Worm (Caenorhabditis elegans) whole organism, L1 larva: Measurements from ENCODE around the gene cct-8.
A peak's percentile ranks its signal among the peaks of the same experiment; 100 is the strongest.

Experiments used
- C16A3.4 ChIP-seq: fragments of 150-350 bp; optimal IDR thresholded peaks from 2 replicates; lab custom pipeline; 2014; ENCODE audit warnings: missing biosample characterization, missing genetic modification characterization
- F16B12.6 ChIP-seq: fragments of 150-350 bp; optimal IDR thresholded peaks from 2 replicates; lab custom pipeline; 2014; ENCODE audit warnings: missing biosample characterization, missing genetic modification characterization
- Y116A8C.19 ChIP-seq: sonication (generic microtip); optimal IDR thresholded peaks from 2 replicates; lab custom pipeline; 2016; ENCODE audit warnings: missing compliant biosample characterization, missing genetic modification characterization, borderline replicate concordance
- alr-1 ChIP-seq: fragments of 200-800 bp; sonication (Bioruptor generic); optimal IDR thresholded peaks from 2 replicates; lab custom pipeline; 2018; ENCODE audit warnings: borderline replicate concordance, mild to moderate bottlenecking, missing genetic modification characterization, missing compliant biosample characterization
- blmp-1 ChIP-seq: fragments of 150-350 bp; optimal IDR thresholded peaks from 2 replicates; lab custom pipeline; 2014; ENCODE audit warnings: missing biosample characterization, missing genetic modification characterization
- ceh-63 ChIP-seq: fragments of 200-800 bp; sonication (Bioruptor generic); optimal IDR thresholded peaks from 2 replicates; lab custom pipeline; 2018; ENCODE audit warnings: mild to moderate bottlenecking, missing genetic modification characterization, missing compliant biosample characterization
- ceh-8 ChIP-seq: fragments of 200-800 bp; sonication (Bioruptor generic); optimal IDR thresholded peaks from 2 replicates; lab custom pipeline; 2018; ENCODE audit warnings: mild to moderate bottlenecking, missing genetic modification characterization, moderate library complexity, missing compliant biosample characterization
- ceh-88 ChIP-seq: fragments of 200-800 bp; sonication (Bioruptor generic); IDR thresholded peaks from 2 replicates; pipeline ENCODE4 v1.3.6; 2022; ENCODE audit warnings: missing genetic modification characterization, missing compliant biosample characterization
- ces-1 ChIP-seq: fragments of 150-350 bp; optimal IDR thresholded peaks from 2 replicates; lab custom pipeline; 2014; ENCODE audit warnings: missing biosample characterization, missing genetic modification reagents, missing genetic modification characterization
- efl-1 ChIP-seq, 4 experiments: fragments of 150-350 bp; optimal IDR thresholded peaks in 3 of 4; peaks in 1 of 4; 1 replicate in 1 of 4; 2 replicates in 3 of 4; lab custom pipeline; 2014; ENCODE audit warnings: missing biosample characterization in 2 of 4, missing genetic modification characterization in 2 of 4, missing genetic modification reagents in 2 of 4
- efl-3 ChIP-seq: fragments of 200-800 bp; sonication (Bioruptor generic); optimal IDR thresholded peaks from 2 replicates; lab custom pipeline; 2018; ENCODE audit warnings: mild to moderate bottlenecking, missing genetic modification characterization, missing compliant biosample characterization
- egl-27 ChIP-seq, 2 experiments: fragments of 150-350 bp in 1 of 2; sonication (generic microtip); optimal IDR thresholded peaks; 3 replicates each; lab custom pipeline; 2017 to 2018; ENCODE audit warnings: missing biosample characterization in 2 of 2, missing genetic modification characterization in 2 of 2, missing genetic modification reagents in 2 of 2
- ets-5 ChIP-seq: fragments of 200-800 bp; sonication (Bioruptor generic); IDR thresholded peaks from 2 replicates; pipeline ENCODE4 v1.3.6; 2022; ENCODE audit warnings: missing genetic modification characterization, missing compliant biosample characterization
- fkh-10 ChIP-seq: sonication (generic microtip); optimal IDR thresholded peaks from 2 replicates; lab custom pipeline; 2017; ENCODE audit warnings: missing biosample characterization, missing genetic modification reagents, missing genetic modification characterization
- fos-1 ChIP-seq: fragments of 150-350 bp; optimal IDR thresholded peaks from 2 replicates; lab custom pipeline; 2014; ENCODE audit warnings: missing biosample characterization, missing genetic modification characterization
- grh-1 ChIP-seq: fragments of 200-800 bp; sonication (Bioruptor generic); IDR thresholded peaks from 2 replicates; pipeline ENCODE4 v1.3.6; 2022; ENCODE audit warnings: missing genetic modification reagents, missing genetic modification characterization, missing compliant biosample characterization
- hlh-4 ChIP-seq: sonication (generic microtip); optimal IDR thresholded peaks from 2 replicates; lab custom pipeline; 2016; ENCODE audit warnings: mild to moderate bottlenecking, missing genetic modification characterization, missing compliant biosample characterization
- hpl-2 ChIP-seq: fragments of 150-350 bp; optimal IDR thresholded peaks from 2 replicates; lab custom pipeline; 2014; ENCODE audit warnings: missing biosample characterization, missing genetic modification reagents, missing genetic modification characterization
- irx-1 ChIP-seq: sonication (generic microtip); optimal IDR thresholded peaks from 2 replicates; lab custom pipeline; 2016; ENCODE audit warnings: missing genetic modification characterization, missing compliant biosample characterization
- isw-1 ChIP-seq: fragments of 200-800 bp; sonication (Bioruptor generic); IDR thresholded peaks from 2 replicates; pipeline ENCODE4 v1.3.6; 2022; ENCODE audit warnings: missing genetic modification characterization, missing compliant biosample characterization
- jun-1 ChIP-seq: fragments of 150-350 bp; optimal IDR thresholded peaks from 2 replicates; lab custom pipeline; 2014; ENCODE audit warnings: missing biosample characterization, missing genetic modification reagents, missing genetic modification characterization
- lin-13 ChIP-seq: fragments of 150-350 bp; optimal IDR thresholded peaks from 2 replicates; lab custom pipeline; 2014; ENCODE audit warnings: missing biosample characterization, missing genetic modification reagents, missing genetic modification characterization
- lin-14 ChIP-seq: fragments of 200-800 bp; sonication (Bioruptor generic); optimal IDR thresholded peaks from 2 replicates; lab custom pipeline; 2018; ENCODE audit warnings: mild to moderate bottlenecking, missing genetic modification characterization, moderate library complexity, missing compliant biosample characterization
- lin-35 ChIP-seq, 2 experiments: fragments of 150-350 bp; optimal IDR thresholded peaks; 2 replicates each; lab custom pipeline; 2014; ENCODE audit warnings: missing biosample characterization in 2 of 2, missing genetic modification characterization in 2 of 2, missing genetic modification reagents in 2 of 2
- lir-3 ChIP-seq: sonication (generic microtip); optimal IDR thresholded peaks from 2 replicates; lab custom pipeline; 2016; ENCODE audit warnings: mild to moderate bottlenecking, missing genetic modification characterization, moderate library complexity, missing compliant biosample characterization; ENCODE audit not compliant: poor library complexity
- lsy-2 ChIP-seq, 2 experiments: fragments of 150-350 bp; optimal IDR thresholded peaks; 2 replicates each; lab custom pipeline; 2014; ENCODE audit warnings: missing biosample characterization in 2 of 2, missing genetic modification characterization in 2 of 2
- mab-9 ChIP-seq: fragments of 200-800 bp; sonication (Bioruptor generic); IDR thresholded peaks from 2 replicates; pipeline ENCODE4 v1.3.6; 2022; ENCODE audit warnings: missing genetic modification reagents, missing genetic modification characterization, missing compliant biosample characterization
- mdl-1 ChIP-seq, 2 experiments: fragments of 150-350 bp; optimal IDR thresholded peaks; 2 replicates each; lab custom pipeline; 2014 to 2017; ENCODE audit warnings: missing biosample characterization in 2 of 2, missing genetic modification characterization in 2 of 2, inconsistent platforms in 1 of 2
- nhr-19 ChIP-seq: fragments of 200-800 bp; sonication (Bioruptor generic); conservative IDR thresholded peaks from 2 replicates; pipeline ENCODE4 v1.3.6; 2022; ENCODE audit warnings: missing genetic modification characterization, missing compliant biosample characterization
- nhr-20 ChIP-seq: sonication (generic microtip); optimal IDR thresholded peaks from 2 replicates; lab custom pipeline; 2016; ENCODE audit warnings: mild to moderate bottlenecking, missing genetic modification characterization, missing compliant biosample characterization
- nhr-47 ChIP-seq: sonication (generic microtip); optimal IDR thresholded peaks from 2 replicates; lab custom pipeline; 2016; ENCODE audit warnings: mild to moderate bottlenecking, missing genetic modification characterization, moderate library complexity, missing compliant biosample characterization
- nhr-76 ChIP-seq: sonication (generic microtip); optimal IDR thresholded peaks from 2 replicates; lab custom pipeline; 2017; ENCODE audit warnings: missing biosample characterization, missing genetic modification characterization
- nhr-77 ChIP-seq: fragments of 150-350 bp; optimal IDR thresholded peaks from 2 replicates; lab custom pipeline; 2014; ENCODE audit warnings: missing biosample characterization, missing genetic modification characterization
- nhr-84 ChIP-seq: sonication (generic microtip); optimal IDR thresholded peaks from 2 replicates; lab custom pipeline; 2017; ENCODE audit warnings: missing biosample characterization, missing genetic modification characterization
- nhr-85 ChIP-seq: sonication (generic microtip); peaks from one replicate; lab custom pipeline; 2016; ENCODE audit warnings: missing genetic modification characterization, inconsistent platforms, missing compliant biosample characterization
- pax-3 ChIP-seq: fragments of 200-800 bp; sonication (Bioruptor generic); optimal IDR thresholded peaks from 2 replicates; lab custom pipeline; 2018; ENCODE audit warnings: mild to moderate bottlenecking, missing genetic modification characterization, moderate library complexity, missing compliant biosample characterization
- pqm-1 ChIP-seq: sonication (generic microtip); optimal IDR thresholded peaks from 3 replicates; lab custom pipeline; 2017; ENCODE audit warnings: missing biosample characterization, missing genetic modification characterization
- rnt-1 ChIP-seq: sonication (generic microtip); optimal IDR thresholded peaks from 2 replicates; lab custom pipeline; 2016; ENCODE audit warnings: mild to moderate bottlenecking, missing genetic modification characterization, moderate library complexity, missing compliant biosample characterization
- skn-1 ChIP-seq: fragments of 150-350 bp; optimal IDR thresholded peaks from 2 replicates; lab custom pipeline; 2014; ENCODE audit warnings: missing biosample characterization, missing genetic modification characterization
- snpc-4 ChIP-seq: fragments of 150-350 bp; optimal IDR thresholded peaks from 2 replicates; lab custom pipeline; 2014; ENCODE audit warnings: missing biosample characterization, missing genetic modification characterization
- snu-23 ChIP-seq: sonication (generic microtip); optimal IDR thresholded peaks from 2 replicates; lab custom pipeline; 2016; ENCODE audit warnings: missing genetic modification characterization, missing compliant biosample characterization
- sox-4 ChIP-seq: sonication (generic microtip); optimal IDR thresholded peaks from 2 replicates; lab custom pipeline; 2016; ENCODE audit warnings: missing genetic modification characterization, missing compliant biosample characterization
- tbx-2 ChIP-seq: sonication (generic microtip); optimal IDR thresholded peaks from 2 replicates; lab custom pipeline; 2016; ENCODE audit warnings: missing genetic modification characterization, missing compliant biosample characterization
- tlp-1 ChIP-seq: fragments of 150-350 bp; optimal IDR thresholded peaks from 2 replicates; lab custom pipeline; 2014; ENCODE audit warnings: missing biosample characterization, missing genetic modification characterization
- unc-130 ChIP-seq: fragments of 150-350 bp; optimal IDR thresholded peaks from 2 replicates; lab custom pipeline; 2017; ENCODE audit warnings: missing biosample characterization, missing genetic modification characterization, inconsistent platforms
- unc-86 ChIP-seq: sonication (generic microtip); optimal IDR thresholded peaks from 2 replicates; lab custom pipeline; 2016; ENCODE audit warnings: missing genetic modification characterization, missing compliant biosample characterization
- unc-98 ChIP-seq: fragments of 200-800 bp; sonication (Bioruptor generic); IDR thresholded peaks from 2 replicates; pipeline ENCODE4 v1.3.6; 2022; ENCODE audit warnings: missing genetic modification characterization, missing compliant biosample characterization
- zag-1 ChIP-seq: fragments of 150-350 bp; optimal IDR thresholded peaks from 2 replicates; lab custom pipeline; 2014; ENCODE audit warnings: missing biosample characterization, missing genetic modification characterization
- zip-4 ChIP-seq: fragments of 200-800 bp; sonication (Bioruptor generic); optimal IDR thresholded peaks from 2 replicates; lab custom pipeline; 2018; ENCODE audit warnings: mild to moderate bottlenecking, missing genetic modification characterization, moderate library complexity, missing compliant biosample characterization
- ztf-11 ChIP-seq, 2 experiments: sonication (generic microtip); optimal IDR thresholded peaks; 2 replicates each; lab custom pipeline; 2016 to 2017; ENCODE audit warnings: missing genetic modification characterization in 2 of 2, missing biosample characterization in 1 of 2, missing compliant biosample characterization in 1 of 2
- ztf-4 ChIP-seq: fragments of 150-350 bp; optimal IDR thresholded peaks from 2 replicates; lab custom pipeline; 2014; ENCODE audit warnings: missing biosample characterization, missing genetic modification characterization

Gene cct-8

DNA sequence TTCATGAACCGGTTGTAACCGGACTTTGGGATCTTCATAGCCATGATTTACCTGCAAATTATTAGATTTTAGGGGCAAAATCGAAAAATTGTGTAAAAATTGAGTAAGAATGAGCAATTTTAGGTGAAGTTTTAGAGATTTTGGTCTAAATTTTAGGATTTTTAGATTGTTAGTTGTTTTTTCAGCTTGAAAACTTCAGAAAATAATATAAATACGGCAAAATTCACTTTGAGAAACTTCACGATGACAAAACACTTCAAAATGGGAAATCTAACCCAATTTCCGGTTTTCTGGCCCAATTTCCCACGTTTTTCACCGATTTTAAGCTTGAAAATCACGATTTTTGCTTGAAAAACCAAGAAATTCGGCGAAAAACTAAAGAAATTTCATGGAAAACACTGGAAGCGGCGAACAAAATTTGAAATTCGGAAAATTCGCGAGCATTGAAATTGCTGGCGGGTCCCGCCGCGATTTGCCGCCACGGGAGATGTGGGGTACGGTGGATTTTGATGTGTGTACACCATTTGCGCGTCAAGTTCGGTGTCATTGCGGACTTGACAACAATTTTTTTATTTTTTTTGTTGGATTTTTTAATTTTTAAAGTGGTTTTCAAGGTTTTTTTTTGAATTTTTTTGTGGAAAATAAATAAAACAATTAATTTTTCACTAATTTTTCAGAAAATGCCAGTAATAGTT is at the start of gene cct-8, which contains the start of gene Y55F3AR.2:
Gene cct-8 (minus strand): TSS at position 51 of the 695 bp plus-strand sequence.
Gene Y55F3AR.2 (plus strand): TSS at position 672 of the 695 bp plus-strand sequence.
- TF ChIP-seq ces-1 (GFP tag; lab: Kevin White, UChicago): no peak
- peak in 1 of 2 experiments; percentile 22 for TF ChIP-seq egl-27 (tag; optimal IDR thresholded peaks at IDR 0.05; lab: Kevin White, UChicago)
- TF ChIP-seq grh-1 (GFP tag; lab: Robert Waterston, UW): peak; percentile 99
- TF ChIP-seq lir-3: no peak
- TF ChIP-seq ceh-88 (GFP tag; lab: Robert Waterston, UW): peak; percentile 97
- TF ChIP-seq nhr-20 (tag; lab: Kevin White, UChicago): peak; percentile 97
- TF ChIP-seq ets-5 (GFP tag; lab: Robert Waterston, UW): no peak
- TF ChIP-seq fos-1 (tag; lab: Kevin White, UChicago): peak; percentile 93
- peak in 1 of 2 experiments; percentile 92 for TF ChIP-seq ztf-11 (tag; optimal IDR thresholded peaks at IDR 0.05; lab: Kevin White, UChicago)
- TF ChIP-seq lin-13 (GFP tag; lab: Kevin White, UChicago): peak; percentile 96
- peak; percentile 62 for TF ChIP-seq zag-1 (tag; lab: Kevin White, UChicago)
- TF ChIP-seq efl-3 (GFP tag; lab: Kevin White, UChicago): peak; percentile 89
- TF ChIP-seq ceh-8: peak; percentile 98
- peak; percentile 92 for TF ChIP-seq hpl-2 (GFP tag; lab: Kevin White, UChicago)
- peak; percentile 94 for TF ChIP-seq ztf-4 (tag; lab: Kevin White, UChicago)
- peak; percentile 100 for TF ChIP-seq lsy-2 (tag; optimal IDR thresholded peaks at IDR 0.05; lab: Kevin White, UChicago)
- TF ChIP-seq blmp-1 (tag; lab: Kevin White, UChicago): peak; percentile 66
- peak; percentile 87 for TF ChIP-seq unc-98
- TF ChIP-seq snu-23 (GFP tag; lab: Kevin White, UChicago): peak; percentile 99
- peak; percentile 24 for TF ChIP-seq nhr-84 (tag; lab: Kevin White, UChicago)
- TF ChIP-seq lin-14 (GFP tag; lab: Kevin White, UChicago): peak; percentile 97
- TF ChIP-seq pqm-1 (tag; lab: Kevin White, UChicago): no peak
- TF ChIP-seq rnt-1 (tag; lab: Kevin White, UChicago): peak; percentile 97
- peak; percentile 97 for TF ChIP-seq zip-4 (GFP tag; lab: Kevin White, UChicago)
- no peak for TF ChIP-seq tlp-1
- TF ChIP-seq nhr-19: peak; percentile 99
- TF ChIP-seq isw-1 (GFP tag; lab: Robert Waterston, UW): peak; percentile 99
- TF ChIP-seq unc-86 (tag; lab: Kevin White, UChicago): peak; percentile 98
- TF ChIP-seq nhr-76 (tag; lab: Kevin White, UChicago): no peak
- TF ChIP-seq jun-1: peak; percentile 98
- peak; percentile 98 for TF ChIP-seq pax-3 (tag; lab: Kevin White, UChicago)
- peak; percentile 92 for TF ChIP-seq sox-4 (tag; lab: Kevin White, UChicago)
- TF ChIP-seq snpc-4 (tag; lab: Kevin White, UChicago): peak; percentile 90
- peak; percentile 99 for TF ChIP-seq nhr-47
- TF ChIP-seq fkh-10 (GFP tag; lab: Kevin White, UChicago): peak; percentile 93
- peak; percentile 100 for TF ChIP-seq F16B12.6
- peak; percentile 89 to 93 for TF ChIP-seq lin-35 (GFP tag; optimal IDR thresholded peaks at IDR 0.05; lab: Kevin White, UChicago)
- peak in 1 of 2 experiments; percentile 87 for TF ChIP-seq mdl-1 (tag; optimal IDR thresholded peaks at IDR 0.05; lab: Kevin White, UChicago)
- no peak for TF ChIP-seq alr-1 (tag; lab: Kevin White, UChicago)
- peak; percentile 98 for TF ChIP-seq tbx-2
- TF ChIP-seq hlh-4: no peak
- TF ChIP-seq nhr-85 (tag; lab: Kevin White, UChicago): peak; percentile 98
- TF ChIP-seq ceh-63 (GFP tag; lab: Kevin White, UChicago): peak; percentile 78
- peak; percentile 92 for TF ChIP-seq unc-130 (tag; lab: Kevin White, UChicago)
- TF ChIP-seq C16A3.4: peak; percentile 96
- peak; percentile 97 for TF ChIP-seq irx-1 (tag; lab: Kevin White, UChicago)
- TF ChIP-seq efl-1 (optimal IDR thresholded peaks at IDR 0.05; lab: Kevin White, UChicago): peak; percentile 96 to 97
- peak; percentile 88 to 99 for TF ChIP-seq efl-1 (GFP tag; optimal IDR thresholded peaks at IDR 0.05 in 1 of 2; lab: Kevin White, UChicago)
- peak; percentile 93 for TF ChIP-seq skn-1 (tag; lab: Kevin White, UChicago)
- peak; percentile 91 for TF ChIP-seq nhr-77 (tag; lab: Kevin White, UChicago)
- TF ChIP-seq Y116A8C.19 (tag; lab: Kevin White, UChicago): peak; percentile 36
- TF ChIP-seq mab-9 (GFP tag; lab: Robert Waterston, UW): peak; percentile 98
